Worm (Caenorhabditis elegans) whole organism, L4 larva: ENCODE results near the gene str-14.

Experiments
- daf-8 ChIP-seq: fragments of 200-800 bp; sonication (Bioruptor generic); IDR thresholded peaks from 2 replicates; pipeline ENCODE4 v1.3.6; 2022; ENCODE audit warnings: missing genetic modification characterization, missing compliant biosample characterization
- mdt-29 ChIP-seq: fragments of 200-800 bp; sonication (Bioruptor generic); IDR thresholded peaks from 2 replicates; pipeline ENCODE4 v1.3.6; 2022; ENCODE audit warnings: missing genetic modification reagents, missing genetic modification characterization, missing compliant biosample characterization
- zfp-2 ChIP-seq: sonication (generic microtip); optimal IDR thresholded peaks from 2 replicates; lab custom pipeline; 2016; ENCODE audit warnings: mild to moderate bottlenecking, missing genetic modification characterization, missing compliant biosample characterization

DNA sequence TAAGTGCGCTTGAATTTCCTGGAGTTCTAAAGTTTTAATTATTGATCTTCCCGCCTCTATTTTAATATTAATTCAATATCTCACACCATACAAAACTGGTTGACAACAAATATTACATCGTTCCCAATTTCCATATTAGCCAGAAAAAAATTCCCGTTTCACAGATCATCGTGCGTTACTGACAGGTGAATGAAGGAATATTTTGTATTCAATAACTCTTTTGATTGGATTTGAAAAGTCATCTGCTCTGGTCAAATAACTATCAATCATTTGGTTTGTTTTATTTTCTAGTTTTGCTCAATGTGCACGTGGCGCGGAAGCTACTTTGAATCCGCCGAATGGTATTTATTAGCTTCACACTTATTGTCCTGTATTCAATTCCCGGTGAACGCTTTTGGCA, 28.7 kb upstream of the str-14 start, which contains the start of gene srh-139:
- TF ChIP-seq mdt-29 (GFP tag; lab: Robert Waterston, UW) (no peak), zfp-2 (no peak), daf-8 (GFP tag; lab: Robert Waterston, UW) (no peak)
